Worm (Caenorhabditis elegans): ENCODE measurements around the gene B0416.5.

DNA sequence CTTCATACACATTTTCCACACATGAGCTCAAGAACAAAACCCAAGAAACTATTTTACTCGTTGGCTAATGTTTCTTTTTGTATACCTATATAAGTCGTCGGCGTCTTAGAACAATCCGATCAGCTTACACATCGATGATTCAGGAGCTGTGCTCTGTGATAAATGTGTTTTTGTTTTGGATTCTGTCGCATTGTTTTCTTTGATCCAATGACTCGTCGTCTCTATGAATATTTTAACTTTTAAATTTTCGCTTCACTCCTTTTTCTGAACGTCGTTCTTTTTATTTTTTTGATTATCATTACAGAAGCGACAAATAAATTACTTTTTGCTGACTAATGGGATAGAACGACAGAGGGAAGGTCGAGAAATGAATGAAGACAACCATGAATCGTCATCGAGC, 20.7 kb upstream of the B0416.5 start, which contains the start of gene B0416.3:
- TF ChIP-seq xnd-1 (tag; optimal IDR thresholded peaks at IDR 0.05) (no peak), pbrm-1 (GFP tag; IDR thresholded peaks at IDR 0.05) (no peak)
